Worm (Caenorhabditis elegans) whole organism, mixed stage, embryonic: ENCODE data around the gene Y61B8B.3.

Source experiments
- ceh-43 ChIP-seq: fragments of 200-800 bp; sonication (Bioruptor generic); optimal IDR thresholded peaks from 2 replicates; lab custom pipeline; 2018; ENCODE audit warnings: mild to moderate bottlenecking, missing genetic modification characterization, moderate library complexity, missing compliant biosample characterization
- lsy-2 ChIP-seq: fragments of 150-350 bp; optimal IDR thresholded peaks from 2 replicates; lab custom pipeline; 2014; ENCODE audit warnings: missing biosample characterization, missing genetic modification characterization
- nhr-12 ChIP-seq: fragments of 150-350 bp; optimal IDR thresholded peaks from 2 replicates; lab custom pipeline; 2014; ENCODE audit warnings: missing biosample characterization, missing genetic modification characterization
- nhr-28 ChIP-seq: fragments of 150-350 bp; optimal IDR thresholded peaks from 2 replicates; lab custom pipeline; 2014; ENCODE audit warnings: missing biosample characterization, missing genetic modification characterization

- no peak for TF ChIP-seq nhr-28 (tag; lab: Kevin White, UChicago)
- TF ChIP-seq ceh-43 (GFP tag; lab: Kevin White, UChicago), result no peak
- no peak for TF ChIP-seq lsy-2 (tag; lab: Kevin White, UChicago)
- TF ChIP-seq nhr-12, result no peak
Measured at ce11 chrV:17331340-17331739, 19.1 kb upstream of the Y61B8B.3 start, which contains the start of gene fbxa-185.
